Worm (Caenorhabditis elegans) whole organism, late embryonic: ENCODE measurements around the gene clec-225.

ENCODE experiments used
- C08G9.2 ChIP-seq: sonication (generic microtip); optimal IDR thresholded peaks from 2 replicates; lab custom pipeline; 2016; ENCODE audit warnings: mild to moderate bottlenecking, missing genetic modification characterization, moderate library complexity, missing compliant biosample characterization
- F13H6.1 ChIP-seq: sonication (generic microtip); optimal IDR thresholded peaks from 2 replicates; lab custom pipeline; 2016; ENCODE audit warnings: missing genetic modification characterization, missing compliant biosample characterization
- K02D7.2 ChIP-seq: sonication (generic microtip); optimal IDR thresholded peaks from 2 replicates; lab custom pipeline; 2017; ENCODE audit warnings: mild to moderate bottlenecking, missing genetic modification characterization, missing compliant biosample characterization
- T23F11.4 ChIP-seq: fragments of 200-800 bp; sonication (Bioruptor generic); optimal IDR thresholded peaks from 2 replicates; lab custom pipeline; 2018; ENCODE audit warnings: mild to moderate bottlenecking, missing genetic modification characterization, missing compliant biosample characterization
- ama-1 ChIP-seq: fragments of 150-350 bp; optimal IDR thresholded peaks from 2 replicates; lab custom pipeline; 2014
- ceh-14 ChIP-seq: sonication (generic microtip); optimal IDR thresholded peaks from 2 replicates; lab custom pipeline; 2016; ENCODE audit warnings: missing genotype, missing genetic modification characterization, missing compliant biosample characterization
- ceh-24 ChIP-seq: sonication (generic microtip); optimal IDR thresholded peaks from 2 replicates; lab custom pipeline; 2016; ENCODE audit warnings: mild to moderate bottlenecking, missing genetic modification characterization, missing compliant biosample characterization
- ceh-34 ChIP-seq: sonication (generic microtip); optimal IDR thresholded peaks from 2 replicates; lab custom pipeline; 2016; ENCODE audit warnings: mild to moderate bottlenecking, missing genetic modification characterization, missing compliant biosample characterization
- ceh-48 ChIP-seq: sonication (generic microtip); optimal IDR thresholded peaks from 2 replicates; lab custom pipeline; 2016; ENCODE audit warnings: missing genetic modification characterization, inconsistent platforms, missing compliant biosample characterization
- ceh-9 ChIP-seq: sonication (generic microtip); optimal IDR thresholded peaks from 2 replicates; lab custom pipeline; 2016; ENCODE audit warnings: mild to moderate bottlenecking, missing genetic modification characterization, inconsistent platforms, missing compliant biosample characterization
- dmd-4 ChIP-seq: sonication (generic microtip); optimal IDR thresholded peaks from 2 replicates; lab custom pipeline; 2016; ENCODE audit warnings: borderline replicate concordance, missing genetic modification characterization, missing compliant biosample characterization
- dve-1 ChIP-seq: sonication (generic microtip); optimal IDR thresholded peaks from 2 replicates; lab custom pipeline; 2017; ENCODE audit warnings: antibody characterized with exemption, mild to moderate bottlenecking, missing genetic modification characterization, missing compliant biosample characterization
- ets-4 ChIP-seq: sonication (generic microtip); optimal IDR thresholded peaks from 2 replicates; lab custom pipeline; 2016; ENCODE audit warnings: missing genetic modification characterization, missing compliant biosample characterization
- fax-1 ChIP-seq: sonication (generic microtip); optimal IDR thresholded peaks from 2 replicates; lab custom pipeline; 2016; ENCODE audit warnings: missing genotype, missing genetic modification characterization, missing compliant biosample characterization
- fkh-6 ChIP-seq: sonication (generic microtip); optimal IDR thresholded peaks from 2 replicates; lab custom pipeline; 2016; ENCODE audit warnings: missing genetic modification characterization, missing compliant biosample characterization
- gmeb-2 ChIP-seq: sonication (generic microtip); optimal IDR thresholded peaks from 2 replicates; lab custom pipeline; 2016; ENCODE audit warnings: missing genetic modification characterization, inconsistent platforms, missing compliant biosample characterization
- hlh-13 ChIP-seq: fragments of 200-800 bp; sonication (Bioruptor generic); optimal IDR thresholded peaks from 2 replicates; lab custom pipeline; 2018; ENCODE audit warnings: mild to moderate bottlenecking, missing genetic modification characterization, missing compliant biosample characterization
- hlh-15 ChIP-seq: sonication (generic microtip); optimal IDR thresholded peaks from 2 replicates; lab custom pipeline; 2016; ENCODE audit warnings: missing genetic modification characterization, missing compliant biosample characterization
- hlh-30 ChIP-seq: sonication (generic microtip); optimal IDR thresholded peaks from 2 replicates; lab custom pipeline; 2017; ENCODE audit warnings: antibody characterized with exemption, missing genetic modification characterization, missing compliant biosample characterization; ENCODE audit not compliant: insufficient read depth
- hlh-6 ChIP-seq: sonication (generic microtip); optimal IDR thresholded peaks from 2 replicates; lab custom pipeline; 2016; ENCODE audit warnings: missing genotype, missing genetic modification characterization, missing compliant biosample characterization
- hlh-8 ChIP-seq: sonication (generic microtip); optimal IDR thresholded peaks from 2 replicates; lab custom pipeline; 2016; ENCODE audit warnings: missing genotype, missing genetic modification characterization, missing compliant biosample characterization
- lim-6 ChIP-seq: sonication (generic microtip); optimal IDR thresholded peaks from 2 replicates; lab custom pipeline; 2016; ENCODE audit warnings: missing genetic modification characterization, missing compliant biosample characterization
- lin-11 ChIP-seq: fragments of 200-800 bp; sonication (Bioruptor generic); optimal IDR thresholded peaks from 2 replicates; lab custom pipeline; 2018; ENCODE audit warnings: mild to moderate bottlenecking, missing genetic modification characterization, missing compliant biosample characterization
- mec-3 ChIP-seq: sonication (generic microtip); optimal IDR thresholded peaks from 2 replicates; lab custom pipeline; 2016; ENCODE audit warnings: borderline replicate concordance, missing genetic modification characterization, missing compliant biosample characterization
- nhr-11 ChIP-seq: fragments of 150-350 bp; optimal IDR thresholded peaks from 2 replicates; lab custom pipeline; 2014; ENCODE audit warnings: missing biosample characterization, missing genetic modification characterization
- npax-4 ChIP-seq: sonication (generic microtip); optimal IDR thresholded peaks from 2 replicates; lab custom pipeline; 2016; ENCODE audit warnings: missing genetic modification characterization, missing compliant biosample characterization
- pat-9 ChIP-seq: fragments of 200-800 bp; sonication (Bioruptor generic); optimal IDR thresholded peaks from 2 replicates; lab custom pipeline; 2018; ENCODE audit warnings: mild to moderate bottlenecking, missing genetic modification characterization, moderate library complexity, missing compliant biosample characterization
- pros-1 ChIP-seq: fragments of 150-350 bp; optimal IDR thresholded peaks from 2 replicates; lab custom pipeline; 2014; ENCODE audit warnings: missing biosample characterization, missing genetic modification reagents, missing genetic modification characterization
- ref-2 ChIP-seq: sonication (generic microtip); optimal IDR thresholded peaks from 2 replicates; lab custom pipeline; 2016; ENCODE audit warnings: missing genetic modification characterization, missing compliant biosample characterization
- sdc-2 ChIP-seq: sonication (generic microtip); optimal IDR thresholded peaks from 2 replicates; lab custom pipeline; 2016; ENCODE audit warnings: missing genotype, missing genetic modification characterization, missing compliant biosample characterization
- sox-2 ChIP-seq: fragments of 200-800 bp; sonication (Bioruptor generic); IDR thresholded peaks from 2 replicates; pipeline ENCODE4 v1.3.6; 2022; ENCODE audit warnings: missing genetic modification reagents, missing genetic modification characterization, missing compliant biosample characterization
- sox-4 ChIP-seq: sonication (generic microtip); optimal IDR thresholded peaks from 2 replicates; lab custom pipeline; 2017; ENCODE audit warnings: mild to moderate bottlenecking, missing genetic modification characterization, inconsistent platforms, missing compliant biosample characterization
- tbx-2 ChIP-seq: sonication (generic microtip); optimal IDR thresholded peaks from 2 replicates; lab custom pipeline; 2016; ENCODE audit warnings: missing genetic modification characterization, missing compliant biosample characterization
- tbx-7 ChIP-seq: sonication (generic microtip); optimal IDR thresholded peaks from 2 replicates; lab custom pipeline; 2016; ENCODE audit warnings: missing genotype, missing genetic modification characterization, missing compliant biosample characterization
- ttx-3 ChIP-seq: sonication (generic microtip); optimal IDR thresholded peaks from 2 replicates; lab custom pipeline; 2016; ENCODE audit warnings: missing genetic modification reagents, missing genetic modification characterization, missing compliant biosample characterization
- unc-42 ChIP-seq: sonication (generic microtip); optimal IDR thresholded peaks from 2 replicates; lab custom pipeline; 2016; ENCODE audit warnings: missing genotype, missing genetic modification characterization, missing compliant biosample characterization
- unc-55 ChIP-seq: sonication (generic microtip); optimal IDR thresholded peaks from 2 replicates; lab custom pipeline; 2017; ENCODE audit warnings: missing biosample characterization, missing genetic modification reagents, missing genetic modification characterization
- unc-86 ChIP-seq: sonication (generic microtip); optimal IDR thresholded peaks from 2 replicates; lab custom pipeline; 2016; ENCODE audit warnings: missing genetic modification characterization, missing compliant biosample characterization
- zip-5 ChIP-seq: sonication (generic microtip); optimal IDR thresholded peaks from 2 replicates; lab custom pipeline; 2016; ENCODE audit warnings: missing genetic modification characterization, missing compliant biosample characterization

Gene clec-225

ce11 chrV:13152575-13152974 is 17.9 kb upstream of the clec-225 start, which contains the start of gene noca-1:
Gene noca-1, plus strand, starts transcription at chrV:13152919.
- TF ChIP-seq hlh-30 (tag; lab: Kevin White, UChicago) (no peak), ceh-48 (tag; lab: Kevin White, UChicago) (no peak), fkh-6 (no peak), T23F11.4 (GFP tag; lab: Kevin White, UChicago) (no peak), dve-1 (no peak), dmd-4 (no peak), npax-4 (tag; lab: Kevin White, UChicago) (no peak), lim-6 (tag; lab: Kevin White, UChicago) (no peak), unc-86 (no peak), hlh-6 (tag; lab: Kevin White, UChicago) (no peak), sdc-2 (tag; lab: Kevin White, UChicago) (no peak), gmeb-2 (tag; lab: Kevin White, UChicago) (no peak), ceh-9 (tag; lab: Kevin White, UChicago) (no peak), sox-4 (tag; lab: Kevin White, UChicago) (no peak), C08G9.2 (no peak), pat-9 (tag; lab: Kevin White, UChicago) (no peak), K02D7.2 (no peak), lin-11 (tag; lab: Kevin White, UChicago) (no peak), tbx-2 (tag; lab: Kevin White, UChicago) (no peak), ref-2 (no peak)

ce11 chrV:13138681-13139080 is 4.0 kb upstream of the clec-225 start, which contains the start of gene dhc-3:
Gene dhc-3, plus strand, starts transcription at chrV:13138981.
- no peak for TF ChIP-seq ceh-14
- no peak for TF ChIP-seq sox-2 (GFP tag; lab: Robert Waterston, UW)
- no peak for TF ChIP-seq unc-86

ce11 chrV:13137955-13138354 is 3.3 kb upstream of the clec-225 start, which contains the start of gene clec-41:
Gene clec-41, minus strand, starts transcription at chrV:13138101.
- no peak for TF ChIP-seq ama-1 (lab: Kevin White, UChicago)
- no peak for TF ChIP-seq unc-55 (GFP tag; lab: Kevin White, UChicago)
- no peak for TF ChIP-seq pros-1 (tag; lab: Kevin White, UChicago)
- no peak for TF ChIP-seq sox-2 (GFP tag; lab: Robert Waterston, UW)
- TF ChIP-seq ceh-34 (tag; lab: Kevin White, UChicago), result no peak
- no peak for TF ChIP-seq fax-1
- no peak for TF ChIP-seq unc-42 (tag; lab: Kevin White, UChicago)
- TF ChIP-seq ceh-24 (tag; lab: Kevin White, UChicago), result no peak
- TF ChIP-seq F13H6.1, result no peak
- TF ChIP-seq dmd-4, result no peak
- TF ChIP-seq mec-3 (tag; lab: Kevin White, UChicago), result no peak
- TF ChIP-seq tbx-7 (tag; lab: Kevin White, UChicago), result no peak
- no peak for TF ChIP-seq zip-5 (tag; lab: Kevin White, UChicago)
- TF ChIP-seq dve-1, result no peak
- no peak for TF ChIP-seq hlh-15
- TF ChIP-seq ttx-3 (tag; lab: Kevin White, UChicago), result no peak

- no peak for TF ChIP-seq nhr-11 (tag; lab: Kevin White, UChicago)
- TF ChIP-seq lim-6 (tag; lab: Kevin White, UChicago), result no peak
- no peak for TF ChIP-seq fax-1
- TF ChIP-seq ets-4 (tag; lab: Kevin White, UChicago), result no peak
- no peak for TF ChIP-seq hlh-8 (tag; lab: Kevin White, UChicago)
- TF ChIP-seq hlh-13, result no peak
Observed at ce11 chrV:13133380-13133779, 1.3 kb downstream of the clec-225 start, which contains the start of gene B0365.9. Gene B0365.9, minus strand, starts transcription at chrV:13133565.
